Worm (Caenorhabditis elegans): ENCODE measurements around the gene rom-3.

The rom-3 gene

ce11 chrIV:16936053-16936452 is 34.2 kb downstream of the rom-3 start:
- TF ChIP-seq zip-8 (tag; optimal IDR thresholded peaks at IDR 0.05), result no peak
- no peak for TF ChIP-seq ztf-11 (tag; optimal IDR thresholded peaks at IDR 0.05)
- TF ChIP-seq elt-3 (tag; optimal IDR thresholded peaks at IDR 0.05), result no peak
- TF ChIP-seq drap-1 (GFP tag; optimal IDR thresholded peaks at IDR 0.05), result no peak
- no peak for TF ChIP-seq tbx-8 (GFP tag; optimal IDR thresholded peaks at IDR 0.05)

- TF ChIP-seq cnd-1 (tag; optimal IDR thresholded peaks at IDR 0.05) (no peak), unc-39 (tag; optimal IDR thresholded peaks at IDR 0.05) (no peak), ceh-83 (GFP tag; optimal IDR thresholded peaks at IDR 0.05) (no peak), nhr-76 (tag; optimal IDR thresholded peaks at IDR 0.05) (no peak), nhr-28 (tag; optimal IDR thresholded peaks at IDR 0.05) (no peak), sptf-1 (tag; optimal IDR thresholded peaks at IDR 0.05) (no peak), ces-1 (GFP tag; optimal IDR thresholded peaks at IDR 0.05) (no peak), tbx-8 (GFP tag; optimal IDR thresholded peaks at IDR 0.05) (no peak), lin-32 (GFP tag; optimal IDR thresholded peaks at IDR 0.05) (no peak), nhr-2 (tag; optimal IDR thresholded peaks at IDR 0.05) (no peak), mls-2 (tag; optimal IDR thresholded peaks at IDR 0.05) (no peak), pha-4 (tag; optimal IDR thresholded peaks at IDR 0.05) (no peak), lin-13 (tag; optimal IDR thresholded peaks at IDR 0.05) (no peak), zip-8 (tag; optimal IDR thresholded peaks at IDR 0.05) (no peak), snpc-4 (tag; optimal IDR thresholded peaks at IDR 0.05) (no peak)
These were observed 39.2 kb downstream of the rom-3 start, which contains the start of gene Y116A8C.49 for ce11 chrIV:16931077-16931476. Gene Y116A8C.49 (minus strand): TSS chrIV:16931177.

- TF ChIP-seq drap-1 (GFP tag; optimal IDR thresholded peaks at IDR 0.05), result no peak
- TF ChIP-seq nhr-237 (tag; optimal IDR thresholded peaks at IDR 0.05), result no peak
- no peak for TF ChIP-seq lsy-2 (tag; optimal IDR thresholded peaks at IDR 0.05)
- TF ChIP-seq lin-13 (tag; optimal IDR thresholded peaks at IDR 0.05), result no peak
- TF ChIP-seq elt-1 (tag; optimal IDR thresholded peaks at IDR 0.05; ENCODE audit: borderline replicate concordance, insufficient read depth), result no peak
- TF ChIP-seq unc-39 (tag; optimal IDR thresholded peaks at IDR 0.05), result no peak
- TF ChIP-seq mep-1 (tag; optimal IDR thresholded peaks at IDR 0.05), result no peak
- TF ChIP-seq M03D4.4 (tag; optimal IDR thresholded peaks at IDR 0.05), result no peak
- TF ChIP-seq tbx-8 (GFP tag; optimal IDR thresholded peaks at IDR 0.05), result no peak
- no peak for TF ChIP-seq ces-1 (GFP tag; optimal IDR thresholded peaks at IDR 0.05)
- no peak for TF ChIP-seq sem-2 (GFP tag; optimal IDR thresholded peaks at IDR 0.05)
- TF ChIP-seq nhr-76 (tag; optimal IDR thresholded peaks at IDR 0.05), result no peak
- TF ChIP-seq ztf-11 (tag; optimal IDR thresholded peaks at IDR 0.05), result no peak
- TF ChIP-seq snpc-4 (tag; optimal IDR thresholded peaks at IDR 0.05), result no peak
These were observed 43.7 kb downstream of the rom-3 start for ce11 chrIV:16926558-16926957.

ce11 chrIV:16925363-16925863 is 44.9 kb downstream of the rom-3 start:
- TF ChIP-seq bed-3 (GFP tag; optimal IDR thresholded peaks at IDR 0.05), result no peak
- TF ChIP-seq snpc-4 (tag; optimal IDR thresholded peaks at IDR 0.05), result no peak
- no peak for TF ChIP-seq nhr-76 (tag; optimal IDR thresholded peaks at IDR 0.05)

- no peak for TF ChIP-seq sem-2 (GFP tag; optimal IDR thresholded peaks at IDR 0.05)
- no peak for TF ChIP-seq hlh-1 (tag; optimal IDR thresholded peaks at IDR 0.05)
- no peak for TF ChIP-seq ham-2 (GFP tag; optimal IDR thresholded peaks at IDR 0.05)
- TF ChIP-seq cnd-1 (tag; optimal IDR thresholded peaks at IDR 0.05), result no peak
- TF ChIP-seq blmp-1 (tag; optimal IDR thresholded peaks at IDR 0.05), result no peak
- TF ChIP-seq mls-2 (tag; optimal IDR thresholded peaks at IDR 0.05), result no peak
- no peak for TF ChIP-seq ces-1 (GFP tag; optimal IDR thresholded peaks at IDR 0.05)
- TF ChIP-seq unc-39 (tag; optimal IDR thresholded peaks at IDR 0.05), result no peak
- no peak for TF ChIP-seq unc-120 (tag; optimal IDR thresholded peaks at IDR 0.05; ENCODE audit: poor library complexity, severe bottlenecking)
- TF ChIP-seq nhr-237 (tag; optimal IDR thresholded peaks at IDR 0.05), result no peak
- TF ChIP-seq sptf-1 (tag; optimal IDR thresholded peaks at IDR 0.05), result no peak
- no peak for TF ChIP-seq nhr-28 (tag; optimal IDR thresholded peaks at IDR 0.05)
These were observed 46.2 kb downstream of the rom-3 start, which contains the start of gene nep-24 for ce11 chrIV:16924092-16924491. Gene nep-24 (plus strand): TSS chrIV:16924392.

- no peak for TF ChIP-seq unc-120 (tag; optimal IDR thresholded peaks at IDR 0.05; ENCODE audit: poor library complexity, severe bottlenecking)
- TF ChIP-seq lin-13 (tag; optimal IDR thresholded peaks at IDR 0.05), result no peak
- TF ChIP-seq nhr-237 (tag; optimal IDR thresholded peaks at IDR 0.05), result no peak
- TF ChIP-seq snpc-4 (tag; optimal IDR thresholded peaks at IDR 0.05), result no peak
- no peak for TF ChIP-seq unc-62 (GFP tag; optimal IDR thresholded peaks at IDR 0.05)
- TF ChIP-seq zip-8 (tag; optimal IDR thresholded peaks at IDR 0.05), result no peak
- TF ChIP-seq nhr-76 (tag; optimal IDR thresholded peaks at IDR 0.05), result no peak
- TF ChIP-seq mep-1 (tag; optimal IDR thresholded peaks at IDR 0.05), result no peak
- no peak for TF ChIP-seq elt-1 (tag; optimal IDR thresholded peaks at IDR 0.05; ENCODE audit: borderline replicate concordance, insufficient read depth)
- no peak for TF ChIP-seq cnd-1 (tag; optimal IDR thresholded peaks at IDR 0.05)
- TF ChIP-seq nhr-28 (tag; optimal IDR thresholded peaks at IDR 0.05), result no peak
- TF ChIP-seq mls-2 (tag; optimal IDR thresholded peaks at IDR 0.05), result no peak
- no peak for TF ChIP-seq ces-1 (GFP tag; optimal IDR thresholded peaks at IDR 0.05)
- TF ChIP-seq ham-2 (GFP tag; optimal IDR thresholded peaks at IDR 0.05), result no peak
- no peak for TF ChIP-seq unc-39 (tag; optimal IDR thresholded peaks at IDR 0.05)
- TF ChIP-seq ceh-43 (GFP tag; optimal IDR thresholded peaks at IDR 0.05), result no peak
- no peak for TF ChIP-seq ceh-39 (tag; optimal IDR thresholded peaks at IDR 0.05)
- TF ChIP-seq M03D4.4 (tag; optimal IDR thresholded peaks at IDR 0.05), result no peak
- TF ChIP-seq blmp-1 (tag; optimal IDR thresholded peaks at IDR 0.05), result no peak
- TF ChIP-seq pha-4 (tag; optimal IDR thresholded peaks at IDR 0.05), result no peak
These were observed 48.3 kb downstream of the rom-3 start for ce11 chrIV:16921999-16922398.

Data from whole organism, mixed stage, embryonic.